Worm (Caenorhabditis elegans) whole organism, L1 larva: Measurements from ENCODE around the gene smk-1.

ENCODE experiments used
- C04F5.9 ChIP-seq: sonication (generic microtip); optimal IDR thresholded peaks from 2 replicates; lab custom pipeline; 2016; ENCODE audit warnings: missing genetic modification characterization, missing compliant biosample characterization
- F16B12.6 ChIP-seq: fragments of 150-350 bp; optimal IDR thresholded peaks from 2 replicates; lab custom pipeline; 2014; ENCODE audit warnings: missing biosample characterization, missing genetic modification characterization
- aha-1 ChIP-seq: fragments of 150-350 bp; optimal IDR thresholded peaks from 2 replicates; lab custom pipeline; 2014; ENCODE audit warnings: missing biosample characterization, missing genetic modification characterization
- alr-1 ChIP-seq: fragments of 200-800 bp; sonication (Bioruptor generic); optimal IDR thresholded peaks from 2 replicates; lab custom pipeline; 2018; ENCODE audit warnings: borderline replicate concordance, mild to moderate bottlenecking, missing genetic modification characterization, missing compliant biosample characterization
- ceh-63 ChIP-seq: fragments of 200-800 bp; sonication (Bioruptor generic); optimal IDR thresholded peaks from 2 replicates; lab custom pipeline; 2018; ENCODE audit warnings: mild to moderate bottlenecking, missing genetic modification characterization, missing compliant biosample characterization
- ceh-90 ChIP-seq: sonication (generic microtip); optimal IDR thresholded peaks from 2 replicates; lab custom pipeline; 2016; ENCODE audit warnings: missing genetic modification characterization, missing compliant biosample characterization
- dpl-1 ChIP-seq, 3 experiments: fragments of 150-350 bp in 2 of 3; sonication (generic microtip) in 1 of 3; optimal IDR thresholded peaks; 2 replicates each; lab custom pipeline; 2014 to 2017; ENCODE audit warnings: missing biosample characterization in 3 of 3, missing genetic modification characterization in 3 of 3, missing genetic modification reagents in 3 of 3
- dsc-1 ChIP-seq: sonication (generic microtip); optimal IDR thresholded peaks from 2 replicates; lab custom pipeline; 2016; ENCODE audit warnings: mild to moderate bottlenecking, missing genetic modification characterization, missing compliant biosample characterization
- efl-3 ChIP-seq: fragments of 200-800 bp; sonication (Bioruptor generic); optimal IDR thresholded peaks from 2 replicates; lab custom pipeline; 2018; ENCODE audit warnings: mild to moderate bottlenecking, missing genetic modification characterization, missing compliant biosample characterization
- egl-27 ChIP-seq, 2 experiments: fragments of 150-350 bp in 1 of 2; sonication (generic microtip); optimal IDR thresholded peaks; 3 replicates each; lab custom pipeline; 2017 to 2018; ENCODE audit warnings: missing biosample characterization in 2 of 2, missing genetic modification characterization in 2 of 2, missing genetic modification reagents in 2 of 2
- elt-3 ChIP-seq, 6 experiments: fragments of 150-350 bp in 1 of 6; sonication (generic microtip); optimal IDR thresholded peaks; 2 replicates each; lab custom pipeline; 2017 to 2018; ENCODE audit warnings: missing biosample characterization in 6 of 6, missing genetic modification characterization in 6 of 6, inconsistent platforms in 1 of 6
- ets-5 ChIP-seq: fragments of 200-800 bp; sonication (Bioruptor generic); IDR thresholded peaks from 2 replicates; pipeline ENCODE4 v1.3.6; 2022; ENCODE audit warnings: missing genetic modification characterization, missing compliant biosample characterization
- fkh-4 ChIP-seq: sonication (generic microtip); optimal IDR thresholded peaks from 2 replicates; lab custom pipeline; 2016; ENCODE audit warnings: missing compliant biosample characterization, missing genetic modification characterization, borderline replicate concordance
- hlh-4 ChIP-seq: sonication (generic microtip); optimal IDR thresholded peaks from 2 replicates; lab custom pipeline; 2016; ENCODE audit warnings: mild to moderate bottlenecking, missing genetic modification characterization, missing compliant biosample characterization
- hpl-2 ChIP-seq: fragments of 150-350 bp; optimal IDR thresholded peaks from 2 replicates; lab custom pipeline; 2014; ENCODE audit warnings: missing biosample characterization, missing genetic modification reagents, missing genetic modification characterization
- irx-1 ChIP-seq: sonication (generic microtip); optimal IDR thresholded peaks from 2 replicates; lab custom pipeline; 2016; ENCODE audit warnings: missing genetic modification characterization, missing compliant biosample characterization
- isw-1 ChIP-seq: fragments of 200-800 bp; sonication (Bioruptor generic); IDR thresholded peaks from 2 replicates; pipeline ENCODE4 v1.3.6; 2022; ENCODE audit warnings: missing genetic modification characterization, missing compliant biosample characterization
- lin-14 ChIP-seq: fragments of 200-800 bp; sonication (Bioruptor generic); optimal IDR thresholded peaks from 2 replicates; lab custom pipeline; 2018; ENCODE audit warnings: mild to moderate bottlenecking, missing genetic modification characterization, moderate library complexity, missing compliant biosample characterization
- lin-39 ChIP-seq: fragments of 150-350 bp; optimal IDR thresholded peaks from 2 replicates; lab custom pipeline; 2014; ENCODE audit warnings: missing biosample characterization, missing genetic modification reagents, missing genetic modification characterization
- mep-1 ChIP-seq: fragments of 150-350 bp; optimal IDR thresholded peaks from 2 replicates; lab custom pipeline; 2014; ENCODE audit warnings: missing biosample characterization, missing genetic modification characterization
- nhr-12 ChIP-seq: sonication (generic microtip); optimal IDR thresholded peaks from 2 replicates; lab custom pipeline; 2017; ENCODE audit warnings: missing biosample characterization, missing genetic modification characterization
- nhr-28 ChIP-seq: fragments of 150-350 bp; optimal IDR thresholded peaks from 2 replicates; lab custom pipeline; 2014; ENCODE audit warnings: missing biosample characterization, missing genetic modification characterization
- nhr-47 ChIP-seq: sonication (generic microtip); optimal IDR thresholded peaks from 2 replicates; lab custom pipeline; 2016; ENCODE audit warnings: mild to moderate bottlenecking, missing genetic modification characterization, moderate library complexity, missing compliant biosample characterization
- nhr-71 ChIP-seq: sonication (generic microtip); optimal IDR thresholded peaks from 2 replicates; lab custom pipeline; 2016; ENCODE audit warnings: mild to moderate bottlenecking, missing genetic modification characterization, moderate library complexity, missing compliant biosample characterization
- nhr-76 ChIP-seq: sonication (generic microtip); optimal IDR thresholded peaks from 2 replicates; lab custom pipeline; 2017; ENCODE audit warnings: missing biosample characterization, missing genetic modification characterization
- nhr-85 ChIP-seq: sonication (generic microtip); peaks from one replicate; lab custom pipeline; 2016; ENCODE audit warnings: missing genetic modification characterization, inconsistent platforms, missing compliant biosample characterization
- skn-1 ChIP-seq: fragments of 150-350 bp; optimal IDR thresholded peaks from 2 replicates; lab custom pipeline; 2014; ENCODE audit warnings: missing biosample characterization, missing genetic modification characterization
- swsn-7 ChIP-seq: sonication (generic microtip); optimal IDR thresholded peaks from 2 replicates; lab custom pipeline; 2016; ENCODE audit warnings: missing genetic modification characterization, missing compliant biosample characterization
- tbx-2 ChIP-seq: sonication (generic microtip); optimal IDR thresholded peaks from 2 replicates; lab custom pipeline; 2016; ENCODE audit warnings: missing genetic modification characterization, missing compliant biosample characterization
- tlp-1 ChIP-seq: fragments of 150-350 bp; optimal IDR thresholded peaks from 2 replicates; lab custom pipeline; 2014; ENCODE audit warnings: missing biosample characterization, missing genetic modification characterization
- unc-130 ChIP-seq: fragments of 150-350 bp; optimal IDR thresholded peaks from 2 replicates; lab custom pipeline; 2017; ENCODE audit warnings: missing biosample characterization, missing genetic modification characterization, inconsistent platforms
- unc-30 ChIP-seq: sonication (generic microtip); optimal IDR thresholded peaks from 2 replicates; lab custom pipeline; 2017; ENCODE audit warnings: missing biosample characterization, missing genetic modification characterization
- unc-98 ChIP-seq: fragments of 200-800 bp; sonication (Bioruptor generic); IDR thresholded peaks from 2 replicates; pipeline ENCODE4 v1.3.6; 2022; ENCODE audit warnings: missing genetic modification characterization, missing compliant biosample characterization
- zag-1 ChIP-seq: fragments of 150-350 bp; optimal IDR thresholded peaks from 2 replicates; lab custom pipeline; 2014; ENCODE audit warnings: missing biosample characterization, missing genetic modification characterization
- ztf-11 ChIP-seq, 2 experiments: sonication (generic microtip); optimal IDR thresholded peaks; 2 replicates each; lab custom pipeline; 2016 to 2017; ENCODE audit warnings: missing genetic modification characterization in 2 of 2, missing biosample characterization in 1 of 2, missing compliant biosample characterization in 1 of 2
- ztf-4 ChIP-seq: fragments of 150-350 bp; optimal IDR thresholded peaks from 2 replicates; lab custom pipeline; 2014; ENCODE audit warnings: missing biosample characterization, missing genetic modification characterization

smk-1 gene

DNA sequence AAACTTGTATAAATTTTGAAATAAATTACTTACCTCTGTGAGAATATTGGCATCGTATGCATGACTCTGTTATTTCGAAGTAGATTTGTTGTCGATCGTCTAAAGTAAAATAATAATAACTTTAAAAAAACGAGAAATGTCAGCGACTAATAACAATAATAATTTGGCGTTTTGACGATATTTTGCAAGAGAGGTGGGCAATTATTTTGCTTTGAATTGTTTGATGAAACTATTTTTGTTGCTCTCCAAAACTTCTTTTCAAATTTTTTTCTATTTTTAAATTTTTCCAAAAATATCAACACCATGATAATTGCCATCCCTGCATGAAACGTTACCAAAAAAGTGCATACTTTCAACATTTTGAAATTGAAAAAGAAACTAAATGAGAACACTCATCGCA lies 8.4 kb upstream of the smk-1 start, which contains the start of gene F41E6.7:
Gene F41E6.7, minus strand, starts transcription at position 101 of the 400 bp plus-strand sequence.
- TF ChIP-seq unc-130 (tag; lab: Kevin White, UChicago) (no peak), ztf-4 (no peak), nhr-28 (tag; lab: Kevin White, UChicago) (no peak), ztf-11 (tag; optimal IDR thresholded peaks at IDR 0.05; lab: Kevin White, UChicago) (no peak), tlp-1 (tag; lab: Kevin White, UChicago) (no peak), efl-3 (no peak), ceh-90 (tag; lab: Kevin White, UChicago) (no peak), tbx-2 (no peak), nhr-47 (tag; lab: Kevin White, UChicago) (no peak)

DNA sequence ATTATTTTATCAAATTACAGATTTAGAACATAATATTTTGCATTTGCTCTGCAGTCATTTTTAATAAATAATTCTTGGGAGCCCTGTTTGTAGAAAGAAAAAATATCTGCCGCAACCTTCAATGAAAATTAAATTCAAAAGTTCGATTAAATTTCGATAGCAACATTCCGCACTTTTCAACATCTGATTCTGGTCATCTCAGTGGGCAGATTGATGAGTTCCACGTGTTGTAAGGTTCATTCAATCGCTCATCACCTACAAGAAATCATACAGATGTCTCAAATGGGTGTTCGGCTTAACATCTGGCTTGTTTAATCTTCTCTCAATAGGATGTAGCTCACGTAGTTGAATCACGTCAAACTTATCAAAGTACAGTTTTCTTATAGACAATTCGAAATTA lies 7.6 kb upstream of the smk-1 start:
- TF ChIP-seq dsc-1 (tag; lab: Kevin White, UChicago) (peak; percentile 98), fkh-4 (peak; percentile 92), dpl-1 (GFP tag; optimal IDR thresholded peaks at IDR 0.05; lab: Kevin White, UChicago) (no peak)
- TF ChIP-seq, all 84 proteins: peak for 2

- TF ChIP-seq hlh-4: no peak
- TF ChIP-seq swsn-7 (tag; lab: Kevin White, UChicago): no peak
- TF ChIP-seq alr-1 (tag; lab: Kevin White, UChicago): no peak
- TF ChIP-seq ets-5 (GFP tag; lab: Robert Waterston, UW): no peak
- TF ChIP-seq nhr-76: no peak
- no peak for TF ChIP-seq skn-1
- TF ChIP-seq nhr-28 (tag; lab: Kevin White, UChicago): no peak
- no peak for TF ChIP-seq unc-30 (tag; lab: Kevin White, UChicago)
- no peak for TF ChIP-seq F16B12.6 (tag; lab: Kevin White, UChicago)
- TF ChIP-seq aha-1 (tag; lab: Kevin White, UChicago): no peak
- no peak for TF ChIP-seq mep-1 (tag; lab: Kevin White, UChicago)
- no peak for TF ChIP-seq lin-14 (GFP tag; lab: Kevin White, UChicago)
- TF ChIP-seq irx-1 (tag; lab: Kevin White, UChicago): no peak
- TF ChIP-seq C04F5.9 (tag; lab: Kevin White, UChicago): no peak
- TF ChIP-seq zag-1 (tag; lab: Kevin White, UChicago): no peak
These were observed 6.2 kb upstream of the smk-1 start, which contains the start of gene F41E6.8 for ce11 chrV:8601420-8601819. TSS of gene F41E6.8 (minus strand) at chrV:8601520.

ce11 chrV:8602638-8603037 lies 5.0 kb upstream of the smk-1 start, which contains the start of gene F41E6.15:
TSS of gene F41E6.15 (minus strand) at chrV:8602738.
- TF ChIP-seq dpl-1 (GFP tag; optimal IDR thresholded peaks at IDR 0.05; lab: Kevin White, UChicago): no peak
- TF ChIP-seq elt-3 (tag; optimal IDR thresholded peaks at IDR 0.05; lab: Kevin White, UChicago): no peak
- no peak for TF ChIP-seq isw-1 (GFP tag; lab: Robert Waterston, UW)
- no peak for TF ChIP-seq unc-98 (GFP tag; lab: Robert Waterston, UW)
- TF ChIP-seq ceh-63 (GFP tag; lab: Kevin White, UChicago): no peak
- TF ChIP-seq unc-30 (tag; lab: Kevin White, UChicago): no peak
- TF ChIP-seq lin-39 (tag; lab: Kevin White, UChicago): no peak
- no peak for TF ChIP-seq nhr-12 (tag; lab: Kevin White, UChicago)
- no peak for TF ChIP-seq skn-1
- no peak for TF ChIP-seq irx-1 (tag; lab: Kevin White, UChicago)
- no peak for TF ChIP-seq nhr-85 (tag; lab: Kevin White, UChicago)
- no peak for TF ChIP-seq nhr-71 (tag; lab: Kevin White, UChicago)
- TF ChIP-seq nhr-28 (tag; lab: Kevin White, UChicago): no peak
- TF ChIP-seq hpl-2 (GFP tag; lab: Kevin White, UChicago): no peak
- TF ChIP-seq egl-27 (tag; optimal IDR thresholded peaks at IDR 0.05; lab: Kevin White, UChicago): no peak
- TF ChIP-seq hlh-4: no peak
